Fruit fly (Drosophila melanogaster): ENCODE data around the gene Tsp2A.

- no peak for TF ChIP-seq CG13204 (GFP tag; optimal IDR thresholded peaks at IDR 0.05)
- TF ChIP-seq CG10348 (GFP tag; IDR thresholded peaks at IDR 0.05): no peak
- TF ChIP-seq CG8159 (tag; optimal IDR thresholded peaks at IDR 0.05): no peak
- no peak for TF ChIP-seq CG17806 (tag; optimal IDR thresholded peaks at IDR 0.05)
- no peak for TF ChIP-seq CG9948 (tag; optimal IDR thresholded peaks at IDR 0.05)
- TF ChIP-seq Pif1A (GFP tag; optimal IDR thresholded peaks at IDR 0.05): no peak
Measured at dm6 chrX:1375265-1375958, 29.1 kb downstream of the Tsp2A start, which contains the start of gene AMPKalpha.
